Fruit fly (Drosophila melanogaster): ENCODE measurements around the gene CG6012.

DNA sequence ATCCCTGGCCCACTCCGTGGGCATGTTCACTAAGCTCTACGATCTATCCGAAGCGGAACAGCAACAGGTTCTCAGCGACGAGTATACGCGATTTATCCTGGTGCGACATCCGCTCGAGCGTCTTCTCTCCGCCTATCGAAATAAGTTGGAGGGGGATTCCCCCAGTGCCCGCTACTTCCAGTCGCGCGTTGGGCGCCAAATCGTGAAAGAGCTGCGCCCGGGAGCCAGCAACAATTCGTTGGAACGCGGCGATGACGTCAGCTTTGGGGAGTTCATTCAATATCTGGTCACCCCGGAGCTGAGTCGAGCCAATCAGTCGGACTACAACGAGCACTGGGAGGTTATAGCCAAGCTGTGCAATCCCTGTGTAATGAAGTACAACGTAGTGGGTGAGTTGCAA is 24.1 kb upstream of the CG6012 start:
- TF ChIP-seq pad (GFP tag; optimal IDR thresholded peaks at IDR 0.05) (no peak), CG1620 (GFP tag; optimal IDR thresholded peaks at IDR 0.05) (no peak), CG7045 (GFP tag; optimal IDR thresholded peaks at IDR 0.05) (no peak), ovo (GFP tag; optimal IDR thresholded peaks at IDR 0.05) (no peak), CG7101 (tag; optimal IDR thresholded peaks at IDR 0.05) (no peak)

Data from whole organism, adult.